Fruit fly (Drosophila melanogaster) whole organism, embryonic: ENCODE measurements around the gene CG31735.
A peak's percentile ranks its signal among the peaks of the same experiment; 100 is the strongest.

Experiments
- B-H2 ChIP-seq: fragments of 200-800 bp; sonication (Bioruptor generic); optimal IDR thresholded peaks from 2 replicates; lab custom pipeline; 2018; ENCODE audit warnings: missing biosample characterization, mild to moderate bottlenecking, missing genetic modification characterization
- BEAF-32 ChIP-seq: fragments of 200-800 bp; sonication (Bioruptor generic); optimal IDR thresholded peaks from 3 replicates; lab custom pipeline; 2017; ENCODE audit warnings: missing biosample characterization, missing genetic modification characterization, mild to moderate bottlenecking, moderate library complexity, missing genetic modification reagents
- Bgb ChIP-seq: fragments of 200-800 bp; sonication (Bioruptor generic); IDR thresholded peaks from 2 replicates; pipeline ENCODE4 v1.3.6; 2022; ENCODE audit warnings: missing biosample characterization, missing genetic modification characterization; ENCODE audit not compliant: partially characterized antibody
- CG12299 ChIP-seq: fragments of 200-800 bp; sonication (Bioruptor generic); optimal IDR thresholded peaks from 2 replicates; lab custom pipeline; 2018; ENCODE audit warnings: missing biosample characterization, mild to moderate bottlenecking, missing genetic modification characterization
- CG13287 ChIP-seq: fragments of 200-800 bp; sonication (Bioruptor generic); IDR thresholded peaks from 2 replicates; pipeline ENCODE4 v1.3.6; 2022; ENCODE audit warnings: missing biosample characterization, missing genetic modification characterization; ENCODE audit not compliant: partially characterized antibody
- CG13296 ChIP-seq: fragments of 200-800 bp; sonication (Bioruptor generic); optimal IDR thresholded peaks from 3 replicates; lab custom pipeline; 2018; ENCODE audit warnings: missing biosample characterization, mild to moderate bottlenecking, missing genetic modification characterization
- CG14965 ChIP-seq: fragments of 200-800 bp; sonication (Bioruptor generic); optimal IDR thresholded peaks from 2 replicates; lab custom pipeline; 2016; ENCODE audit warnings: missing biosample characterization, missing genetic modification characterization, borderline replicate concordance
- CG17912 ChIP-seq: fragments of 200-800 bp; sonication (Bioruptor generic); optimal IDR thresholded peaks from 2 replicates; lab custom pipeline; 2018; ENCODE audit warnings: missing biosample characterization, mild to moderate bottlenecking, missing genetic modification characterization
- CG18011 ChIP-seq: fragments of 200-800 bp; sonication (Bioruptor generic); optimal IDR thresholded peaks from 2 replicates; lab custom pipeline; 2017; ENCODE audit warnings: missing biosample characterization, missing genetic modification characterization, mild to moderate bottlenecking, moderate library complexity, missing genotype
- CG1832 ChIP-seq: fragments of 200-800 bp; sonication (Bioruptor generic); optimal IDR thresholded peaks from 2 replicates; lab custom pipeline; 2017; ENCODE audit warnings: missing biosample characterization, mild to moderate bottlenecking, missing genetic modification characterization, inconsistent platforms
- CG3281 ChIP-seq: fragments of 200-800 bp; sonication (Bioruptor generic); optimal IDR thresholded peaks from 3 replicates; lab custom pipeline; 2017; ENCODE audit warnings: missing biosample characterization, mild to moderate bottlenecking, missing genetic modification characterization
- CG4282 ChIP-seq: fragments of 200-800 bp; sonication (Bioruptor generic); optimal IDR thresholded peaks from 2 replicates; lab custom pipeline; 2016; ENCODE audit warnings: missing biosample characterization, missing genetic modification characterization
- CG4424 ChIP-seq: fragments of 200-800 bp; sonication (Bioruptor generic); optimal IDR thresholded peaks from 3 replicates; lab custom pipeline; 2016; ENCODE audit warnings: missing biosample characterization, missing genetic modification characterization
- CG6272 ChIP-seq: fragments of 200-800 bp; sonication (Bioruptor generic); IDR thresholded peaks from 2 replicates; pipeline ENCODE4 v1.3.6; 2022; ENCODE audit warnings: missing biosample characterization, missing genetic modification characterization
- CG6654 ChIP-seq: fragments of 200-800 bp; sonication (Bioruptor generic); optimal IDR thresholded peaks from 2 replicates; lab custom pipeline; 2017; ENCODE audit warnings: missing biosample characterization, mild to moderate bottlenecking, missing genetic modification characterization
- CG6765 ChIP-seq: fragments of 200-800 bp; sonication (Bioruptor generic); optimal IDR thresholded peaks from 3 replicates; lab custom pipeline; 2017; ENCODE audit warnings: missing biosample characterization, mild to moderate bottlenecking, missing genetic modification characterization
- CG6791 ChIP-seq: fragments of 200-800 bp; sonication (Bioruptor generic); IDR thresholded peaks from 3 replicates; pipeline ENCODE4 v1.3.6; 2022; ENCODE audit warnings: missing biosample characterization, missing genetic modification characterization; ENCODE audit not compliant: partially characterized antibody
- CG8281 ChIP-seq: fragments of 200-800 bp; sonication (Bioruptor generic); optimal IDR thresholded peaks from 2 replicates; lab custom pipeline; 2018; ENCODE audit warnings: missing biosample characterization, mild to moderate bottlenecking, missing genetic modification characterization, moderate library complexity
- CG8924 ChIP-seq: fragments of 200-800 bp; optimal IDR thresholded peaks from 3 replicates; lab custom pipeline; 2019; ENCODE audit warnings: missing biosample characterization, mild to moderate bottlenecking, missing genetic modification characterization, moderate library complexity
- CG9437 ChIP-seq: fragments of 200-800 bp; sonication (Bioruptor generic); optimal IDR thresholded peaks from 2 replicates; lab custom pipeline; 2018; ENCODE audit warnings: missing biosample characterization, mild to moderate bottlenecking, missing genetic modification characterization
- CrebB ChIP-seq: fragments of 200-800 bp; sonication (Bioruptor generic); optimal IDR thresholded peaks from 3 replicates; lab custom pipeline; 2018; ENCODE audit warnings: missing biosample characterization, mild to moderate bottlenecking, missing genetic modification characterization
- Dek ChIP-seq: fragments of 200-800 bp; sonication (Bioruptor generic); optimal IDR thresholded peaks from 3 replicates; lab custom pipeline; 2019; ENCODE audit warnings: missing biosample characterization, mild to moderate bottlenecking, missing genetic modification characterization, moderate library complexity
- ERR ChIP-seq: fragments of 200-800 bp; sonication (Bioruptor generic); optimal IDR thresholded peaks from 2 replicates; lab custom pipeline; 2016; ENCODE audit warnings: missing biosample characterization, missing genetic modification characterization
- GATAe ChIP-seq: fragments of 200-800 bp; sonication (Bioruptor generic); conservative IDR thresholded peaks from 2 replicates; pipeline ENCODE4 v1.3.6; 2022; ENCODE audit warnings: missing biosample characterization, missing genetic modification characterization
- Gug ChIP-seq: fragments of 200-800 bp; sonication (Bioruptor generic); IDR thresholded peaks from 4 replicates; pipeline ENCODE4 v1.3.6; 2022; ENCODE audit warnings: missing biosample characterization, missing genetic modification characterization
- HmgZ ChIP-seq: fragments of 200-800 bp; sonication (Bioruptor generic); optimal IDR thresholded peaks from 2 replicates; lab custom pipeline; 2018; ENCODE audit warnings: missing biosample characterization, mild to moderate bottlenecking, missing genetic modification characterization
- Lpt ChIP-seq: fragments of >200 bp; optimal IDR thresholded peaks from 2 replicates; lab custom pipeline; 2018; ENCODE audit warnings: missing biosample characterization, missing genetic modification characterization
- NC2α ChIP-seq: fragments of 200-800 bp; sonication (Bioruptor generic); optimal IDR thresholded peaks from 2 replicates; lab custom pipeline; 2016; ENCODE audit warnings: missing biosample characterization, missing genetic modification characterization
- NK7.1 ChIP-seq: fragments of 200-800 bp; sonication (Bioruptor generic); optimal IDR thresholded peaks from 3 replicates; lab custom pipeline; 2016; ENCODE audit warnings: missing biosample characterization, missing genetic modification characterization
- Opbp ChIP-seq: fragments of 200-800 bp; sonication (Bioruptor generic); IDR thresholded peaks from 3 replicates; pipeline ENCODE4 v1.3.6; 2022; ENCODE audit warnings: missing biosample characterization, missing genetic modification characterization; ENCODE audit not compliant: partially characterized antibody
- Sin3A ChIP-seq: fragments of >200 bp; optimal IDR thresholded peaks from 2 replicates; lab custom pipeline; 2018
- Sox102F ChIP-seq: fragments of 200-800 bp; sonication (Bioruptor generic); optimal IDR thresholded peaks from 2 replicates; lab custom pipeline; 2018; ENCODE audit warnings: missing biosample characterization, mild to moderate bottlenecking, missing genetic modification characterization, moderate library complexity
- TFAM ChIP-seq: fragments of 200-800 bp; sonication (Bioruptor generic); optimal IDR thresholded peaks from 2 replicates; lab custom pipeline; 2017; ENCODE audit warnings: missing biosample characterization, missing genetic modification characterization, inconsistent platforms
- ash1 ChIP-seq: fragments of 200-800 bp; sonication (Bioruptor generic); optimal IDR thresholded peaks from 2 replicates; lab custom pipeline; 2018; ENCODE audit warnings: missing biosample characterization, mild to moderate bottlenecking, missing genetic modification characterization
- bowl ChIP-seq: fragments of 200-800 bp; sonication (Bioruptor generic); IDR thresholded peaks from 2 replicates; pipeline ENCODE4 v1.3.6; 2022; ENCODE audit warnings: missing biosample characterization, missing genetic modification characterization
- gt ChIP-seq: fragments of 200-800 bp; sonication (Bioruptor generic); IDR thresholded peaks from 2 replicates; pipeline ENCODE4 v1.3.6; 2022; ENCODE audit warnings: missing biosample characterization, missing genetic modification characterization
- hth ChIP-seq: fragments of >200 bp; optimal IDR thresholded peaks from 2 replicates; lab custom pipeline; 2017; ENCODE audit warnings: inconsistent platforms
- insv ChIP-seq, 2 experiments: fragments of 200-800 bp; sonication (Bioruptor generic); optimal IDR thresholded peaks; 3 replicates each; lab custom pipeline; 2016 to 2018; ENCODE audit warnings: missing biosample characterization in 2 of 2, missing genetic modification characterization in 2 of 2
- pros ChIP-seq: fragments of 200-800 bp; sonication (Bioruptor generic); optimal IDR thresholded peaks from 3 replicates; lab custom pipeline; 2019; ENCODE audit warnings: missing biosample characterization, mild to moderate bottlenecking, missing genetic modification characterization, moderate library complexity
- psq ChIP-seq: fragments of 200-800 bp; sonication (Bioruptor generic); optimal IDR thresholded peaks from 2 replicates; lab custom pipeline; 2017; ENCODE audit warnings: missing biosample characterization, missing genetic modification characterization
- salm ChIP-seq: fragments of 200-800 bp; sonication (Bioruptor generic); optimal IDR thresholded peaks from 2 replicates; lab custom pipeline; 2018; ENCODE audit warnings: missing biosample characterization, mild to moderate bottlenecking, missing genetic modification characterization
- sim ChIP-seq: fragments of 200-800 bp; sonication (Bioruptor generic); IDR thresholded peaks from 2 replicates; pipeline ENCODE4 v1.3.6; 2022; ENCODE audit warnings: missing biosample characterization, missing genetic modification characterization
- sima ChIP-seq: fragments of 200-800 bp; sonication (Bioruptor generic); optimal IDR thresholded peaks from 2 replicates; lab custom pipeline; 2016; ENCODE audit warnings: missing biosample characterization, missing genetic modification characterization
- stc ChIP-seq: fragments of 200-800 bp; sonication (Bioruptor generic); IDR thresholded peaks from 2 replicates; pipeline ENCODE4 v1.3.6; 2022; ENCODE audit warnings: missing biosample characterization, missing genetic modification characterization
- tap ChIP-seq: fragments of 200-800 bp; optimal IDR thresholded peaks from 3 replicates; lab custom pipeline; 2019; ENCODE audit warnings: missing biosample characterization, mild to moderate bottlenecking, missing genetic modification characterization, moderate library complexity
- tna ChIP-seq: fragments of 200-800 bp; sonication (Bioruptor generic); IDR thresholded peaks from 2 replicates; pipeline ENCODE4 v1.3.6; 2022; ENCODE audit warnings: missing biosample characterization, missing genetic modification characterization; ENCODE audit not compliant: partially characterized antibody
- unpg ChIP-seq: fragments of 200-800 bp; sonication (Bioruptor generic); optimal IDR thresholded peaks from 3 replicates; lab custom pipeline; 2018; ENCODE audit warnings: missing biosample characterization, mild to moderate bottlenecking, missing genetic modification characterization, moderate library complexity
- vvl ChIP-seq: fragments of 200-800 bp; sonication (Bioruptor generic); IDR thresholded peaks from 2 replicates; pipeline ENCODE4 v1.3.6; 2022; ENCODE audit warnings: missing biosample characterization, missing genetic modification characterization

Gene CG31735

DNA sequence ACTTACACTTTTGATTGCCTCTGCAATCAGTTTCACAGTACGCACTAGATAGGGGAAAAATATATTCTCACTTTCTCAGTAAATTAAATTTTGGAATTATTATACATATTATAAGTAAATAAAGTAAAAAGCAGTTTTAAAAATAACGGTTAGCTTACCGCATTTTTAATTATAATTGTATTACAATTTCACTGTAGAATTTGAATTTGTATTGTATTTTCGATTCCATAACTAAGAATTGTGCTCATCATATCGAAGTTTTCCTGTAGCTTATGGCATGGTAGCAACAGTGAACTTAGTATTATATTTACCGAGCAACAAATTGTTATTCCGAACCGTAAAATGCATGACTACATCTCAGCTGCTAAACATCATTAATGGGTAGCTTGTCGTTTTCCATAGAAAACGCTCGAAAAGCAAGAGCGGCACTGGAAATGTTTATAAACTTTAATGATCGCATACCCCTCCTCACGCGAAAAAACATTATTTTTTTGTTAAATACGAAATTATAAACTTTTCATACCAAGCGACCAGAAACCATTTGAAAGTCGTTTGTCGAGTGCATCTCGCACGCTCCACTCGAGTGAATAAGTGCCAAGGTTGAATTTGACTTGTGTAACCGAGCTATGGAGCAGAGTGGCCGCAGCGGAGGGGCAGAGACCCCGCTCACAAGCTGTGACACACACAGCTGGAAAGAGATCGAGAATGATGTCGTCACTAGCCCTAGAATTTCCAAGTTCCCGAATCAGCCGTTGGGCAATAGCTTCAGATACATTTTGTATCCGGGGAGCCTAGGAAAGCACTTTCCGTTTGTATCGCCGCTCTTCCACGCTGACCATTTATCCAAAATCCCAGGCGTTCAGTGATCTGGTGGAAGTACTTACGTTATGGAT lies 17.0 kb downstream of the CG31735 start (continued):
- peak; percentile 69 for TF ChIP-seq CG17912 (GFP tag; lab: Kevin White, UChicago)
- peak; percentile 84 for TF ChIP-seq GATAe (GFP tag; lab: Robert Waterston, UW)
- TF ChIP-seq Sox102F (GFP tag; lab: Kevin White, UChicago): peak; percentile 91
- peak; percentile 11 for TF ChIP-seq pros
- peak; percentile 42 for TF ChIP-seq psq (GFP tag; lab: Kevin White, UChicago)
- TF ChIP-seq CG1832 (GFP tag; lab: Kevin White, UChicago): no peak
- peak; percentile 43; the same call in 1 of the 2 replicates for TF ChIP-seq CG13287 (GFP tag; lab: Robert Waterston, UW)
- no peak for TF ChIP-seq Opbp
- peak; percentile 71; the same call in 1 of the 2 replicates for TF ChIP-seq sim (GFP tag; lab: Robert Waterston, UW)
- TF ChIP-seq CG6272 (GFP tag; lab: Robert Waterston, UW): peak; percentile 84
- peak; percentile 67 for TF ChIP-seq CG6654 (GFP tag; lab: Kevin White, UChicago)
- TF ChIP-seq BEAF-32 (GFP tag; lab: Kevin White, UChicago): no peak
- TF ChIP-seq tap: peak; percentile 93
- peak; percentile 12 for TF ChIP-seq ERR (GFP tag; lab: Kevin White, UChicago)
- no peak for TF ChIP-seq ash1
- TF ChIP-seq sima (GFP tag; lab: Kevin White, UChicago): no peak
- TF ChIP-seq CG13296 (GFP tag; lab: Kevin White, UChicago): peak; percentile 96
- no peak for TF ChIP-seq Lpt
- TF ChIP-seq HmgZ (tag; lab: Kevin White, UChicago): peak; percentile 88
- TF ChIP-seq CrebB (tag; lab: Kevin White, UChicago): peak; percentile 74
- peak; percentile 89 for TF ChIP-seq B-H2 (GFP tag; lab: Kevin White, UChicago)
- TF ChIP-seq NK7.1: no peak
- TF ChIP-seq vvl: peak; percentile 82
- peak; percentile 73 for TF ChIP-seq Gug (GFP tag; lab: Robert Waterston, UW)
- no peak for TF ChIP-seq CG4282 (GFP tag; lab: Kevin White, UChicago)
- TF ChIP-seq CG3281 (GFP tag; lab: Kevin White, UChicago): peak; percentile 91
- TF ChIP-seq unpg (GFP tag; lab: Kevin White, UChicago): peak; percentile 95
- peak; percentile 92 for TF ChIP-seq Dek (tag; lab: Kevin White, UChicago)
- 0 out of 2 replicates have a peak, but pooled peaks have one; percentile 10 for TF ChIP-seq gt (GFP tag; lab: Robert Waterston, UW)
- no peak; the same call in 1 of the 2 replicates for TF ChIP-seq tna (GFP tag; lab: Robert Waterston, UW)
- no peak for TF ChIP-seq CG14965 (GFP tag; lab: Kevin White, UChicago)
- 0 out of 3 replicates have a peak, but pooled peaks have one; percentile 22 for TF ChIP-seq CG6791 (GFP tag; lab: Robert Waterston, UW)
- peak; percentile 68; the same call in 1 of the 2 replicates for TF ChIP-seq bowl (GFP tag; lab: Robert Waterston, UW)
- peak; percentile 87 for TF ChIP-seq CG9437 (GFP tag; lab: Kevin White, UChicago)
- TF ChIP-seq CG8281 (tag; lab: Kevin White, UChicago): peak; percentile 78
- TF ChIP-seq salm (tag; lab: Kevin White, UChicago): peak; percentile 87
- peak; percentile 60 for TF ChIP-seq CG18011 (GFP tag; lab: Kevin White, UChicago)
- no peak for TF ChIP-seq Sin3A (lab: Kevin White, UChicago)
- TF ChIP-seq CG8924: peak; percentile 97
- TF ChIP-seq CG12299 (tag; lab: Kevin White, UChicago): peak; percentile 95
- peak; percentile 91 for TF ChIP-seq CG6765 (GFP tag; lab: Kevin White, UChicago)
- peak; percentile 20 for TF ChIP-seq TFAM
- TF ChIP-seq CG4424 (GFP tag; lab: Kevin White, UChicago): peak; percentile 88
- TF ChIP-seq NC2α (GFP tag; lab: Kevin White, UChicago): no peak
- TF ChIP-seq Bgb (GFP tag; lab: Robert Waterston, UW): peak; percentile 58; the same call in 1 of the 2 replicates
- TF ChIP-seq insv (GFP tag; optimal IDR thresholded peaks at IDR 0.05; lab: Kevin White, UChicago): peak in 1 of 2 experiments; percentile 62
- TF ChIP-seq hth (lab: Kevin White, UChicago): no peak
- peak; percentile 85 for TF ChIP-seq stc (GFP tag; lab: Robert Waterston, UW)
